Worm (Caenorhabditis elegans): ENCODE results near the gene Y57G11C.30.

ce11 chrIV:14937017-14937416, 1.7 kb upstream of the Y57G11C.30 start, which contains the start of gene Y57G11C.1144:
- TF ChIP-seq lin-15B (tag; optimal IDR thresholded peaks at IDR 0.05) (no peak), mab-9 (GFP tag; IDR thresholded peaks at IDR 0.05) (no peak), nhr-28 (tag; optimal IDR thresholded peaks at IDR 0.05) (no peak), pag-3 (tag; optimal IDR thresholded peaks at IDR 0.05; ENCODE audit: borderline replicate concordance, insufficient read depth) (no peak), mep-1 (tag; optimal IDR thresholded peaks at IDR 0.05) (no peak), pqm-1 (tag; optimal IDR thresholded peaks at IDR 0.05) (no peak), unc-62 (GFP tag; optimal IDR thresholded peaks at IDR 0.05) (no peak), aly-2 (tag; optimal IDR thresholded peaks at IDR 0.05) (no peak), fos-1 (tag; optimal IDR thresholded peaks at IDR 0.05) (no peak), efl-1 (optimal IDR thresholded peaks at IDR 0.05) (no peak), efl-1 (GFP tag; optimal IDR thresholded peaks at IDR 0.05 in 1 of 2) (no peak), nhr-12 (tag; optimal IDR thresholded peaks at IDR 0.05) (no peak), nhr-237 (tag; optimal IDR thresholded peaks at IDR 0.05) (no peak), jun-1 (tag; optimal IDR thresholded peaks at IDR 0.05) (no peak), elt-2 (tag; optimal IDR thresholded peaks at IDR 0.05) (no peak)

Data from whole organism, L1 larva.